Worm (Caenorhabditis elegans) whole organism, dauer: ENCODE data around the gene nspg-7.1.

ENCODE experiments used
- unc-62 ChIP-seq: sonication (generic microtip); optimal IDR thresholded peaks from 2 replicates; lab custom pipeline; 2017; ENCODE audit warnings: missing biosample characterization, missing genetic modification reagents, missing genetic modification characterization

Gene nspg-7.1

ce11 chrIV:9330755-9331154 lies at the start of gene nspg-7.1:
Gene nspg-7.1 (minus strand): TSS chrIV:9330855.
- no peak for TF ChIP-seq unc-62 (GFP tag; lab: Kevin White, UChicago)

DNA sequence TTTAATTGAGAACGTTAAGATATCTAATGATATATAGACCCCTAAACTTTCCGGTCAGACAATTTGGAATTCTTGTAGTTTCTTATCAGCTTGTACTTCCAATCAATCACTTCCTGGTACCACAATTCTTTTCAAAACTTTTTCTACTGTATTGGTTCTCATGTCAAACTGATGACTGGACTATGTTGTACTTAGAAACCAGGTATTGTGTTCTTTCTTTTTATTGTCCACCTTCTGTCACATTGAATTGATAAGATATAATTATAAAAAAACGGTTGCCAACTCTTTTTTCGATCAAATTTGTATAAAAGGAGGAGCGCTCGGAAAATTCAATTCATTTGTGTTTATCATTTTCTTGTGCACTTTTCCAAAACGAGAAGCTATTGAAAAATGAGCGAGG lies 47.6 kb upstream of the nspg-7.1 start, which contains the start of gene C10C5.4:
Gene C10C5.4 (plus strand): TSS at position 281 of the 400 bp plus-strand sequence.
- no peak for TF ChIP-seq unc-62 (GFP tag; lab: Kevin White, UChicago)

DNA sequence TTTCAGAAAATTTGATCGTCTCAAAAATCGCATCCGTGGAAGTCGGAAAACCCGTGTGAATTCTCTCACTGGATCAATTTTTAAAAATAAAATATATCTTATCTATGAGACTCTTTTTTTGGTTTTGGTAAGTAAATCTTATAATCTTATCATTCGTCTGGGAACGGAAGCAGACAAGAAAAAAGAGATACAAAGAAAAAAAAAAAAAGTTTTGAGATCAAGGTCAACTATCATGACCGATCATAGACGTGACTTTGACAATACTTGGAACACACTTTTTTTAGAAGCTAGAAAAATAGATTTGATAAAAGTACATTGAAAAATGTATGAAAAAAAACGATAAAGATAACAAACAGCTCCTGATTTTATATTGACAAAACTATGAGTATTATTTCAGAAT lies 45.9 kb upstream of the nspg-7.1 start:
- no peak for TF ChIP-seq unc-62 (GFP tag; lab: Kevin White, UChicago)

- TF ChIP-seq unc-62 (GFP tag; lab: Kevin White, UChicago) = no peak
Measured at ce11 chrIV:9374529-9374928, 43.9 kb upstream of the nspg-7.1 start, which contains the start of gene C10C5.3. Gene C10C5.3 (plus strand): TSS chrIV:9374829.

DNA sequence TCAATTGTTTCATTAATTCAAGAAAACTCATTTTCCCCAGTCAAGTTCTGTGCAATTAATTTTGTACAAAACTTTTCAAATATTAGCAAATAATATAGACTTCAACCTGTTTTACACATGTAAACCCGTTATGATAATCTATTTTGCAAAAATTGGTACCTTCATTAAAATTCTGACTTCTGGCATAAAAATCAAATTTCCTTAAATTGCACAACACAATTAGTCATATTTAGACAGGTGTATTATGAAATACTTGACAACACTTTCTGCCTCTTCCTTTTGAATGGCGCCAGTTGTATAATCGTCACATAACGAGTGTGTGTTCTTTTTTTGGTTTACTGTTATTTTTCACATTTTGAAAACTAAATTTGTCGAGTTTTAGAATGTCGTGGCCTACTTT lies 40.5 kb upstream of the nspg-7.1 start, which contains the start of gene fbxc-58:
Gene fbxc-58 (plus strand): TSS at position 383 of the 400 bp plus-strand sequence.
- TF ChIP-seq unc-62 (GFP tag; lab: Kevin White, UChicago) = no peak

DNA sequence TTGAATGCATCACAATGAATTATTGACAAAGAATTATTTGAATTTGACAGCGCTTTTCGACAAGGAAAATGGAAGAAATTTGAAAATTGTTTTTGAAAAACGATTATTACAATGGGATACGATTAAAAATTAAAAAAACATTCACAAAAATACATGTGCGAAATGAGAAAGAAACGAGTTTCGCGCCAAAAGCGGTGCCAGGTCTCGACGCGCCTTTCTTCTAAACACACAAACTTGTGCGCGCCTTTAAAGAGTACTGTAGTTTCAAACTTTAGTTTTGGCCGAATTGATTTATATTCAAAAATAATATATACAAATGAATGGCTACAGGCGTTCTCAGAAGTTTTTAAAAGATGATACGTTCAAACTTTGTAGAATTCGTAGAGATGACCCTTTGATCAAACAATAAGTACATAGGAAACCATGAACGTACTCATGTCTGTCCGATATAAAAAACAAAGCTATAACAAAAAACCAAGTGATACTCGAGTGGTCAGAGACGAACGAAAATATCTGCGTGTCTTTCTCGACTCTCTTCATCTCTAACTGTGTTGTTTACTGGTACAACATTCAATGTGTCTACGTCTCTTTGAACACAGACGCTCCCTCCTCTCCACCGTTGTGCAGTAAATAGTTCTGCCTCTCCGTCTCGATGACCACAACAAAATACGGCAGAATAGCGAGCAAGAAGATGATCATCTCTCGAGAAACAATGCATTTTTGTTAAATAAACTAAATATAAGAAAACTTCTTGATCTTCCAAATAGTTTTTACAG lies 37.4 kb upstream of the nspg-7.1 start:
- TF ChIP-seq unc-62 (GFP tag; lab: Kevin White, UChicago) = no peak

ce11 chrIV:9366411-9366810 lies 35.8 kb upstream of the nspg-7.1 start, which contains the start of gene pezo-1:
Gene pezo-1 (minus strand): TSS chrIV:9366511.
- TF ChIP-seq unc-62 (GFP tag; lab: Kevin White, UChicago) = no peak

- no peak for TF ChIP-seq unc-62 (GFP tag; lab: Kevin White, UChicago)
Measured at ce11 chrIV:9353728-9354127, 23.1 kb upstream of the nspg-7.1 start.

DNA sequence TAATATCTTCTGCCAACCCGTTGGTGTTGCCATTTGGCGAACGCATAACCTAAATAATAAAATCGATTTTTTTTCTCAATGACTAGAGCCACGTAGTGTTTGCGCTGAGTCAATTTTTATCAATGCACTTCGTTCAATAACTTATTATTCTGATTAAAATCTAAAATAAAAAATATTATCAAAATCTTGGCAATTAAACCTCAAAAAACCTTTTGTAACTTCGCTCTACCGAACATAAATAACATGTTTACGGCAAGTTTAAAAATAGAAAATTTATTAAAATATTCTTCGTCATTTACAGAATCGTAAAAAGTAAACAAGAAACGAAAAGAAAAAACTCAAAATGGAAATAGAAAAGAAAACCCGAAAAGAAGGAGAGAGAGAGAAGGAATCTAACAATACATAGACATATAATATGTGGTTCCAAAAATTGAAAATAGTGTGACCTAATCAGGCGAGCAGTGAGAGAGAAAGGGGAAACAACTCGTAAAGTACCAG lies 12.5 kb upstream of the nspg-7.1 start, which contains the start of gene pigc-1:
Gene pigc-1 (minus strand): TSS at position 51 of the 498 bp plus-strand sequence.
- TF ChIP-seq unc-62 (GFP tag; lab: Kevin White, UChicago) = no peak

ce11 chrIV:9341591-9341990 lies 10.9 kb upstream of the nspg-7.1 start, which contains the start of gene vps-26:
Gene vps-26 (minus strand): TSS chrIV:9341790.
- TF ChIP-seq unc-62 (GFP tag; lab: Kevin White, UChicago) = no peak

DNA sequence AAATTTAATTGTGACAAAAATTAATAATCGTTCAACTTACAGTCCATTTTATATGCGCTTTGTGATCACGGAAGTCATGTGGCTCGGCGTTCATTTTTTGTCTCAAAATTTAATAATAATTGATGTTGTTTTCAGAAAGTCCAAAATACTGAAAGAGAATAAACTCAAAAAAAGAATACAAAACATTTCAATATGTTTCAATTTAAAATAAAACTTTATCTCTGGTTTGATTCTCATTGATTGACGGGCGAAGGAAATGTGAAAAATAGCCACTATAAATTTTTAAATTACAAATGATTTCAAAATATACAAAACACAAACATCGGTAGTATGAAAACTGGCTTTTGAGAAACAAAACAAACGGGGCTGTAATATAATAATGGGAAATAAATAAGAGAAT lies 8.6 kb upstream of the nspg-7.1 start, which contains the start of gene T20D3.6:
Gene T20D3.6 (minus strand): TSS at position 101 of the 400 bp plus-strand sequence.
- TF ChIP-seq unc-62 (GFP tag; lab: Kevin White, UChicago) = no peak

DNA sequence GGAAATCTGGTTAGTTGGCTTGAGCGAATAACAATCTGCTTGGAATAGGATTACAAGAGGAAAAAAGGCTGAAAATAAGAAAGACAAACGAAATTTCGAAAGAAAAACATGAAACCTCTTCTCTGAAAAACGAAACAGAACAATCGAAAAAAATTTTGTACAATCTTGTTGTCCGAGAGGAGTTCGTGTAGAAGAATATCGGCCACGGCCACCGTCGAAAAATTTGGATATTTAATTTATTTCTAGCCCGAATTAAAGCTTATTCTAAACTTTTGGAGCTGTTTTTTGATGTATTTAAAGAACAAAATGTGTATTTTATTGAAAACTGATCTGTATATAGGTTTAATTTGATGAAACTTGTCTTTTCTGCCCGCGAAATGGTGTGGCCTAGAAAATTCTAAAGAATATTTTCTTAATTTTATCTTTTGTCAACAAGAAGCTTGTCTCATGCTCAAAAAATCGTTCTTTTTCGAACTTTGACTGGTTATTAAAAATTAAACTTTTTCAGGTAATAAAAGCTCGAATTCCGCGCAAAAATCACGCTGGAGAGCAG lies 6.0 kb upstream of the nspg-7.1 start, which contains the start of gene T20D3.5:
Gene T20D3.5 (plus strand): TSS at position 503 of the 553 bp plus-strand sequence.
- no peak for TF ChIP-seq unc-62 (GFP tag; lab: Kevin White, UChicago)

DNA sequence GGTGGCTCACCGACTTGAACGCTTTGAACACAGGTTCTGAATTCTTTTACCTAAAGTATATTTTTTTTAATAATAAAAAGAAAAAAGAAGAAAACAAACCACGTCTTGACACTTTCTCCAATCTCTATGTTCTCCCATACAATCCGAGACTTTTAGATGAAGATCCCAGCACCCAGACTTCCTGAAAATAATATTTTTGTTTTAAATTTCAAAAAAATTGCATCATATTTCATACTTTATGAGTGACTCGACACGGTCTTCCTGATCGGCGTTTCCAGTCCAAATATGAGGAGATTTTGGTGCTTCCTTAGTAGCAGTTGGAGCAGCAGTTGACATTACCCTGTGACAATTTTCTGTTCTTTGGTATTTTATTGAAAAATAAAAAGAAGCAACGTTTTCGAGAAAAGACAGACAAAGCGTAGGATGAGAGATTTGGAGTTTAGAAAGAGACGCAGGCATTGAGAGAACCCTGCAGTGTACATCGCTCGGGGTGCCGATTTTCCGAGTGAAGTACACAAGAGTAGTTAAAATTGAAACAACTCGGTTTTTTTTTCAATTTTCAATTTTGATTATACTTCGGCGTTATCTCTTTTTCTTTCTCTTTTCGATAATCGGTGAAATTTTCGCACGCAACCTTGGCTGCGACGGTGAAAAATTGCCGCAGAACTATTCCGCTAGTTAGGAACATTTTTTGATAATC lies 5.0 kb upstream of the nspg-7.1 start, which contains the start of the genes coa-4 and T20D3.14:
Gene coa-4 (minus strand): TSS at position 51 of the 700 bp plus-strand sequence.
Gene T20D3.14 (minus strand): TSS at position 358 of the 700 bp plus-strand sequence.
- TF ChIP-seq unc-62 (GFP tag; lab: Kevin White, UChicago) = no peak

ce11 chrIV:9333007-9333406 lies 2.4 kb upstream of the nspg-7.1 start:
- no peak for TF ChIP-seq unc-62 (GFP tag; lab: Kevin White, UChicago)

DNA sequence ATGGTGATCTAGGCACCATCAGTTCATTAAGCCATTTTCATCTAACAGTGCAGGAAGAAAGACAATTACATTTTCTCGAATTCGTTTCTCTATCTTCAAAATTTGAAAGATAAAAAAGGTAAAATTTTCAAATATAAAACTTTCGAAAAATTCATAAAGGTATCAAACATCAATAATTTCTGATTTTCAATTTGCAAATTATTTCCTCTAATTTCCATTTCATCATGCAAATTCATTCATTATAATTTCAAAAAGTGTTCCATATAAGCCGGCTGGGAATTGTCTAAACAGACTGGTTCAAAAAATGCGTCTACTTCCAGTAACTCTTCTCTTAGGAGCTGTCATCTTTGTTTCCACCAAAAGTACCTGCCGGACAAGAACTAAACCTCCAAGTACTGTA lies 2.9 kb downstream of the nspg-7.1 start, which contains the start of gene clec-183:
Gene clec-183 (plus strand): TSS at position 301 of the 400 bp plus-strand sequence.
- TF ChIP-seq unc-62 (GFP tag; lab: Kevin White, UChicago) = no peak
